Worm (Caenorhabditis elegans) whole organism, L2 larva: ENCODE measurements around the gene clec-148.

Experiments
- egl-27 ChIP-seq: sonication (generic microtip); optimal IDR thresholded peaks from 3 replicates; lab custom pipeline; 2017; ENCODE audit warnings: missing biosample characterization, missing genetic modification reagents, missing genetic modification characterization
- elt-3 ChIP-seq: sonication (generic microtip); optimal IDR thresholded peaks from 2 replicates; lab custom pipeline; 2017; ENCODE audit warnings: missing biosample characterization, missing genetic modification characterization
- lin-13 ChIP-seq: fragments of 150-350 bp; optimal IDR thresholded peaks from 2 replicates; lab custom pipeline; 2014; ENCODE audit warnings: missing biosample characterization, missing genetic modification reagents, missing genetic modification characterization
- lsy-2 ChIP-seq, 2 experiments: fragments of 150-350 bp in 1 of 2; sonication (generic microtip) in 1 of 2; optimal IDR thresholded peaks; 2 replicates each; lab custom pipeline; 2014 to 2017; ENCODE audit warnings: missing biosample characterization in 2 of 2, missing genetic modification characterization in 2 of 2
- nhr-11 ChIP-seq: fragments of 150-350 bp; optimal IDR thresholded peaks from 2 replicates; lab custom pipeline; 2014; ENCODE audit warnings: missing biosample characterization, missing genetic modification characterization
- nhr-25 ChIP-seq: fragments of 150-350 bp; sonication (generic microtip); optimal IDR thresholded peaks from 3 replicates; lab custom pipeline; 2014; ENCODE audit warnings: missing biosample characterization, missing genetic modification characterization
- snpc-4 ChIP-seq: fragments of 150-350 bp; optimal IDR thresholded peaks from 2 replicates; lab custom pipeline; 2014; ENCODE audit warnings: missing biosample characterization, missing genetic modification characterization
- unc-39 ChIP-seq: fragments of 150-350 bp; optimal IDR thresholded peaks from 2 replicates; lab custom pipeline; 2014; ENCODE audit warnings: missing biosample characterization, missing genetic modification characterization
- zag-1 ChIP-seq: fragments of 150-350 bp; optimal IDR thresholded peaks from 2 replicates; lab custom pipeline; 2014; ENCODE audit warnings: missing biosample characterization, missing genetic modification characterization

ce11 chrIII:164775-165174 lies 10.9 kb downstream of the clec-148 start, which contains the start of gene F40G9.8:
- TF ChIP-seq zag-1 (no peak), elt-3 (tag; lab: Kevin White, UChicago) (no peak), lin-13 (GFP tag; lab: Kevin White, UChicago) (no peak), unc-39 (tag; lab: Kevin White, UChicago) (no peak), nhr-11 (no peak), lsy-2 (tag; optimal IDR thresholded peaks at IDR 0.05; lab: Kevin White, UChicago) (no peak), egl-27 (tag; lab: Kevin White, UChicago) (no peak), nhr-25 (tag; lab: Kevin White, UChicago) (no peak), snpc-4 (tag; lab: Kevin White, UChicago) (no peak)
